Worm (Caenorhabditis elegans): ENCODE results near the gene Y45F10A.7.

DNA sequence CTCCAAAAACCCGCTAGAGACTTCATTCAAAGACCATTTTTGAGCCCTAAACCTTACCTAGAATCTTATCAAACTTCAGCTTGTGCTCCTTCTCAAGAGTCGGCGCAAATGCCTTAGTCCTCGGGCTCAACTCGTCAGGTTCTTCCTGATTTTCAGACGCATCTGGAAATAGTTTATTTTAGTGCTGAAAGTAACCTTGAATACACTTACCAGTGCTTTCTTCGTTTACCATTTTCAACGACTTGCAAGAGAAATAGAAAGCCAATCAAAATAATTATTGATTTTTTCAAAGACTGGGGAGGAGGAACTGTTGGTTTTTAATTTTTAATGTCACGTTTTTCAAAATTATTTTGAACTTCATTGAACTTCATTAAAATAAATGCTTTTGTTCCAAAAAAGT lies 20.4 kb upstream of the Y45F10A.7 start, which contains the start of the genes ttbk-8.1 and Y38H8A.4:
- TF ChIP-seq lir-1 (GFP tag; conservative IDR thresholded peaks at IDR 0.05) (no peak), nhr-90 (tag; optimal IDR thresholded peaks at IDR 0.05) (no peak), T07F8.4 (tag; optimal IDR thresholded peaks at IDR 0.05) (no peak), repo-1 (tag; optimal IDR thresholded peaks at IDR 0.05) (no peak), dpl-1 (GFP tag; optimal IDR thresholded peaks at IDR 0.05) (no peak), atf-7 (tag; optimal IDR thresholded peaks at IDR 0.05) (no peak)

All from whole organism, young adult.